Worm (Caenorhabditis elegans) whole organism, young adult: ENCODE results near the gene F58E6.5.

Source experiments
- B0035.1 ChIP-seq: sonication (generic microtip); optimal IDR thresholded peaks from 2 replicates; lab custom pipeline; 2016; ENCODE audit warnings: missing genetic modification characterization, mild to moderate bottlenecking, missing compliant biosample characterization, missing genotype, missing genetic modification reagents
- Y95B8A.8 ChIP-seq: fragments of 200-800 bp; sonication (Bioruptor generic); IDR thresholded peaks from 2 replicates; pipeline ENCODE4 v1.3.6; 2022; ENCODE audit warnings: missing genetic modification reagents, missing genetic modification characterization, missing compliant biosample characterization
- ama-1 ChIP-seq, 3 experiments: fragments of 150-350 bp in 1 of 3; sonication (generic microtip) in 2 of 3; optimal IDR thresholded peaks; 2 replicates each; lab custom pipeline; 2014 to 2018; ENCODE audit warnings: missing biosample characterization in 2 of 3, missing genetic modification characterization in 2 of 3, missing genetic modification reagents in 2 of 3
- madf-10 ChIP-seq: sonication (generic microtip); optimal IDR thresholded peaks from 2 replicates; lab custom pipeline; 2016; ENCODE audit warnings: mild to moderate bottlenecking, missing genetic modification characterization, missing compliant biosample characterization
- mes-4 ChIP-seq: sonication (generic microtip); optimal IDR thresholded peaks from 2 replicates; lab custom pipeline; 2016; ENCODE audit warnings: missing genotype, missing genetic modification characterization, missing compliant biosample characterization
- snpc-1.3 ChIP-seq: sonication (generic microtip); optimal IDR thresholded peaks from 2 replicates; lab custom pipeline; 2017; ENCODE audit warnings: missing genetic modification characterization, mild to moderate bottlenecking, missing compliant biosample characterization, antibody characterized with exemption, moderate library complexity, missing genotype, missing genetic modification reagents; ENCODE audit not compliant: insufficient read depth

DNA sequence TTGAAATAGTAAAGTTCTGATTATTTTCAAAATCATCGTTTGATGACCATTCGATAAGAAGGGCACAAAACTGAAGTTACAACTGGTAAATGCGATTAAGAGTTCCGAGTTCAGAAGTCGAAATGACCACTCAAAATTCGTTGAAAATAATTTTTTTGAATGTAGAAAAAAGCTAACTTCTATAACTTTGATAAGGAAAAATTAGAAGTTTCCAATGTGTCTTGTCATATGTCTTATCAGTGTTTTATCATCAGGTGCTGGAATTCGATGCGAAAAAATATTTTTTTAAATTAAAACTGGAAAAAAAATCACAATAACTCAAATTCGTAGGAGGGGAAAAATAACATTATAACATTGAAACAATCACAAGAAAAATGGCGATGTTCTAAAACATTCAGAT is 28.6 kb downstream of the F58E6.5 start:
- TF ChIP-seq Y95B8A.8: no peak
- no peak for TF ChIP-seq B0035.1 (tag; lab: Kevin White, UChicago)
- TF ChIP-seq madf-10 (tag; lab: Kevin White, UChicago): no peak
- TF ChIP-seq snpc-1.3: no peak
- no peak for TF ChIP-seq mes-4 (tag; lab: Kevin White, UChicago)
- TF ChIP-seq ama-1 (optimal IDR thresholded peaks at IDR 0.05; lab: Kevin White, UChicago): no peak
- TF ChIP-seq ama-1 (GFP tag; optimal IDR thresholded peaks at IDR 0.05; lab: Kevin White, UChicago): no peak
